Worm (Caenorhabditis elegans): Measurements from ENCODE around the gene T01D1.3.

Gene T01D1.3

ce11 chrII:216598-216997 lies 40.8 kb upstream of the T01D1.3 start, which contains the start of gene F48A11.4 (continued):
- TF ChIP-seq ces-1 (GFP tag; optimal IDR thresholded peaks at IDR 0.05) (no peak), aha-1 (tag) (peak; percentile 99), nhr-111 (GFP tag; optimal IDR thresholded peaks at IDR 0.05) (peak; percentile 47), mxl-2 (GFP tag; conservative IDR thresholded peaks at IDR 0.05) (peak; percentile 33; the same call in 1 of the 2 replicates), dve-1 (tag; optimal IDR thresholded peaks at IDR 0.05; ENCODE audit: insufficient read depth) (peak; percentile 95), ceh-28 (tag; optimal IDR thresholded peaks at IDR 0.05) (no peak), hif-1 (tag; optimal IDR thresholded peaks at IDR 0.05) (peak in 1 of 2 experiments; percentile 70), F44E2.7 (GFP tag; IDR thresholded peaks at IDR 0.05) (no peak), lin-29 (GFP tag; IDR thresholded peaks at IDR 0.05) (peak; percentile 92), dmd-9 (GFP tag; IDR thresholded peaks at IDR 0.05) (peak; percentile 62), T20F7.1 (GFP tag; optimal IDR thresholded peaks at IDR 0.05) (no peak), dmd-8 (GFP tag; IDR thresholded peaks at IDR 0.05) (no peak), nhr-77 (tag; optimal IDR thresholded peaks at IDR 0.05) (peak; percentile 84), unc-39 (tag; optimal IDR thresholded peaks at IDR 0.05) (no peak), spr-1 (tag; optimal IDR thresholded peaks at IDR 0.05) (peak; percentile 85), cey-2 (tag; optimal IDR thresholded peaks at IDR 0.05; ENCODE audit: borderline replicate concordance, insufficient read depth) (no peak), sdz-12 (GFP tag; optimal IDR thresholded peaks at IDR 0.05) (peak; percentile 47), lin-38 (GFP tag; IDR thresholded peaks at IDR 0.05) (peak; percentile 100), nhr-6 (tag; optimal IDR thresholded peaks at IDR 0.05) (peak; percentile 91), lim-7 (GFP tag; IDR thresholded peaks at IDR 0.05) (no peak), lin-15B (tag; optimal IDR thresholded peaks at IDR 0.05) (peak; percentile 64), zip-11 (GFP tag; IDR thresholded peaks at IDR 0.05) (0 out of 2 replicates have a peak, but pooled peaks have one; percentile 40), R02D3.7 (tag; optimal IDR thresholded peaks at IDR 0.05) (no peak), F49E8.2 (tag; optimal IDR thresholded peaks at IDR 0.05; ENCODE audit: borderline replicate concordance) (peak; percentile 86), hmg-1.1 (GFP tag; IDR thresholded peaks at IDR 0.05) (peak; percentile 91), skn-1 (tag; optimal IDR thresholded peaks at IDR 0.05) (no peak), mdl-1 (tag; optimal IDR thresholded peaks at IDR 0.05) (no peak), ctbp-1 (GFP tag; IDR thresholded peaks at IDR 0.05) (peak; percentile 84), lin-13 (GFP tag; optimal IDR thresholded peaks at IDR 0.05) (peak; percentile 89)

- no peak for TF ChIP-seq lin-1 (GFP tag; IDR thresholded peaks at IDR 0.05)
- TF ChIP-seq spr-3 (GFP tag; optimal IDR thresholded peaks at IDR 0.05) = no peak
- TF ChIP-seq aha-1 (tag) = peak; percentile 92
These were observed 32.3 kb upstream of the T01D1.3 start for ce11 chrII:208097-208496.

ce11 chrII:196685-197084 lies 20.9 kb upstream of the T01D1.3 start, which contains the start of gene chs-2:
TSS of gene chs-2 (plus strand) at chrII:196985.
- TF ChIP-seq mes-2 (tag; optimal IDR thresholded peaks at IDR 0.05; ENCODE audit: poor library complexity, severe bottlenecking) (no peak), ceh-28 (tag; optimal IDR thresholded peaks at IDR 0.05) (no peak), ctbp-1 (GFP tag; IDR thresholded peaks at IDR 0.05) (no peak), F10B5.3 (tag; optimal IDR thresholded peaks at IDR 0.05) (no peak), tag-97 (GFP tag; IDR thresholded peaks at IDR 0.05) (no peak), nhr-102 (tag; optimal IDR thresholded peaks at IDR 0.05) (no peak), aly-2 (tag; optimal IDR thresholded peaks at IDR 0.05) (no peak), lir-3 (tag; optimal IDR thresholded peaks at IDR 0.05) (no peak), aha-1 (tag) (no peak), gei-8 (GFP tag; optimal IDR thresholded peaks at IDR 0.05) (no peak), set-16 (GFP tag; IDR thresholded peaks at IDR 0.05) (no peak), ztf-7 (tag; optimal IDR thresholded peaks at IDR 0.05) (no peak), mep-1 (tag; optimal IDR thresholded peaks at IDR 0.05) (no peak), mxl-2 (GFP tag; conservative IDR thresholded peaks at IDR 0.05) (no peak), pqm-1 (tag; optimal IDR thresholded peaks at IDR 0.05) (no peak)

Data from whole organism, L4 larva.